Fruit fly (Drosophila melanogaster) S2 (cell line): ENCODE measurements around the gene HP1D3csd.

ENCODE experiments used
- CG8478 ChIP-seq: fragments of >200 bp; optimal IDR thresholded peaks from 2 replicates; lab custom pipeline; 2018
- CTCF ChIP-seq, 2 experiments: fragments of >200 bp; optimal IDR thresholded peaks; 2 replicates each; lab custom pipeline; 2018

- TF ChIP-seq CTCF (optimal IDR thresholded peaks at IDR 0.05; lab: Kevin White, UChicago): no peak
- no peak for TF ChIP-seq CG8478 (lab: Kevin White, UChicago)
These were observed 18.1 kb upstream of the HP1D3csd start for dm6 chrX:19171926-19172325.
